Worm (Caenorhabditis elegans) whole organism, late embryonic: ENCODE measurements around the gene pfk-1.2.

ENCODE experiments used
- C08G9.2 ChIP-seq: sonication (generic microtip); optimal IDR thresholded peaks from 2 replicates; lab custom pipeline; 2016; ENCODE audit warnings: mild to moderate bottlenecking, missing genetic modification characterization, moderate library complexity, missing compliant biosample characterization
- C38D4.7 ChIP-seq: fragments of 200-800 bp; sonication (Bioruptor generic); optimal IDR thresholded peaks from 2 replicates; lab custom pipeline; 2018; ENCODE audit warnings: mild to moderate bottlenecking, missing genetic modification characterization, moderate library complexity, missing compliant biosample characterization
- K02D7.2 ChIP-seq: sonication (generic microtip); optimal IDR thresholded peaks from 2 replicates; lab custom pipeline; 2017; ENCODE audit warnings: mild to moderate bottlenecking, missing genetic modification characterization, missing compliant biosample characterization
- K09A11.1 ChIP-seq: sonication (generic microtip); optimal IDR thresholded peaks from 2 replicates; lab custom pipeline; 2017; ENCODE audit warnings: antibody characterized with exemption, mild to moderate bottlenecking, missing genetic modification characterization, missing compliant biosample characterization; ENCODE audit not compliant: insufficient read depth
- Y22D7AL.16 ChIP-seq: sonication (generic microtip); optimal IDR thresholded peaks from 2 replicates; lab custom pipeline; 2016; ENCODE audit warnings: missing genetic modification characterization, missing compliant biosample characterization
- ama-1 ChIP-seq: fragments of 150-350 bp; optimal IDR thresholded peaks from 2 replicates; lab custom pipeline; 2014
- ceh-18 ChIP-seq: sonication (generic microtip); optimal IDR thresholded peaks from 2 replicates; lab custom pipeline; 2016; ENCODE audit warnings: missing genetic modification characterization, missing compliant biosample characterization
- ceh-19 ChIP-seq: fragments of 200-800 bp; sonication (Bioruptor generic); optimal IDR thresholded peaks from 2 replicates; lab custom pipeline; 2018; ENCODE audit warnings: mild to moderate bottlenecking, missing genetic modification characterization, missing compliant biosample characterization
- ceh-2 ChIP-seq: sonication (generic microtip); optimal IDR thresholded peaks from 2 replicates; lab custom pipeline; 2016; ENCODE audit warnings: missing genotype, missing genetic modification characterization, missing compliant biosample characterization
- ceh-30 ChIP-seq: fragments of 150-350 bp; optimal IDR thresholded peaks from 2 replicates; lab custom pipeline; 2014; ENCODE audit warnings: missing biosample characterization, missing genetic modification characterization
- ceh-31 ChIP-seq: sonication (generic microtip); optimal IDR thresholded peaks from 2 replicates; lab custom pipeline; 2016; ENCODE audit warnings: missing genetic modification characterization, missing compliant biosample characterization
- ceh-34 ChIP-seq: sonication (generic microtip); optimal IDR thresholded peaks from 2 replicates; lab custom pipeline; 2016; ENCODE audit warnings: mild to moderate bottlenecking, missing genetic modification characterization, missing compliant biosample characterization
- ceh-45 ChIP-seq: fragments of 200-800 bp; sonication (Bioruptor generic); IDR thresholded peaks from 2 replicates; pipeline ENCODE4 v1.3.6; 2022; ENCODE audit warnings: missing genetic modification reagents, missing genetic modification characterization, missing compliant biosample characterization
- ceh-6 ChIP-seq: fragments of 200-800 bp; sonication (Bioruptor generic); optimal IDR thresholded peaks from 2 replicates; lab custom pipeline; 2018; ENCODE audit warnings: mild to moderate bottlenecking, missing genetic modification characterization, missing compliant biosample characterization
- ceh-9 ChIP-seq: sonication (generic microtip); optimal IDR thresholded peaks from 2 replicates; lab custom pipeline; 2016; ENCODE audit warnings: mild to moderate bottlenecking, missing genetic modification characterization, inconsistent platforms, missing compliant biosample characterization
- che-1 ChIP-seq: sonication (generic microtip); optimal IDR thresholded peaks from 2 replicates; lab custom pipeline; 2016; ENCODE audit warnings: mild to moderate bottlenecking, missing genetic modification characterization, missing compliant biosample characterization
- dve-1 ChIP-seq: sonication (generic microtip); optimal IDR thresholded peaks from 2 replicates; lab custom pipeline; 2017; ENCODE audit warnings: antibody characterized with exemption, mild to moderate bottlenecking, missing genetic modification characterization, missing compliant biosample characterization
- elt-4 ChIP-seq: sonication (generic microtip); optimal IDR thresholded peaks from 2 replicates; lab custom pipeline; 2016; ENCODE audit warnings: missing genetic modification characterization, missing compliant biosample characterization
- ets-4 ChIP-seq: sonication (generic microtip); optimal IDR thresholded peaks from 2 replicates; lab custom pipeline; 2016; ENCODE audit warnings: missing genetic modification characterization, missing compliant biosample characterization
- fax-1 ChIP-seq: sonication (generic microtip); optimal IDR thresholded peaks from 2 replicates; lab custom pipeline; 2016; ENCODE audit warnings: missing genotype, missing genetic modification characterization, missing compliant biosample characterization
- fkh-10 ChIP-seq: fragments of 150-350 bp; optimal IDR thresholded peaks from 2 replicates; lab custom pipeline; 2014; ENCODE audit warnings: missing biosample characterization, missing genetic modification reagents, missing genetic modification characterization
- gmeb-2 ChIP-seq: sonication (generic microtip); optimal IDR thresholded peaks from 2 replicates; lab custom pipeline; 2016; ENCODE audit warnings: missing genetic modification characterization, inconsistent platforms, missing compliant biosample characterization
- hlh-13 ChIP-seq: fragments of 200-800 bp; sonication (Bioruptor generic); optimal IDR thresholded peaks from 2 replicates; lab custom pipeline; 2018; ENCODE audit warnings: mild to moderate bottlenecking, missing genetic modification characterization, missing compliant biosample characterization
- hlh-6 ChIP-seq: sonication (generic microtip); optimal IDR thresholded peaks from 2 replicates; lab custom pipeline; 2016; ENCODE audit warnings: missing genotype, missing genetic modification characterization, missing compliant biosample characterization
- hlh-8 ChIP-seq: sonication (generic microtip); optimal IDR thresholded peaks from 2 replicates; lab custom pipeline; 2016; ENCODE audit warnings: missing genotype, missing genetic modification characterization, missing compliant biosample characterization
- lin-11 ChIP-seq: fragments of 200-800 bp; sonication (Bioruptor generic); optimal IDR thresholded peaks from 2 replicates; lab custom pipeline; 2018; ENCODE audit warnings: mild to moderate bottlenecking, missing genetic modification characterization, missing compliant biosample characterization
- mec-3 ChIP-seq: sonication (generic microtip); optimal IDR thresholded peaks from 2 replicates; lab custom pipeline; 2016; ENCODE audit warnings: borderline replicate concordance, missing genetic modification characterization, missing compliant biosample characterization
- nfya-1 ChIP-seq: sonication (generic microtip); optimal IDR thresholded peaks from 2 replicates; lab custom pipeline; 2017; ENCODE audit warnings: missing genetic modification characterization, mild to moderate bottlenecking, missing compliant biosample characterization, antibody characterized with exemption, moderate library complexity
- nhr-11 ChIP-seq: fragments of 150-350 bp; optimal IDR thresholded peaks from 2 replicates; lab custom pipeline; 2014; ENCODE audit warnings: missing biosample characterization, missing genetic modification characterization
- npax-4 ChIP-seq: sonication (generic microtip); optimal IDR thresholded peaks from 2 replicates; lab custom pipeline; 2016; ENCODE audit warnings: missing genetic modification characterization, missing compliant biosample characterization
- odd-2 ChIP-seq: sonication (generic microtip); optimal IDR thresholded peaks from 2 replicates; lab custom pipeline; 2017; ENCODE audit warnings: antibody characterized with exemption, mild to moderate bottlenecking, missing genetic modification characterization, missing compliant biosample characterization
- pag-3 ChIP-seq: sonication (generic microtip); optimal IDR thresholded peaks from 2 replicates; lab custom pipeline; 2016; ENCODE audit warnings: missing compliant biosample characterization, missing genetic modification characterization, borderline replicate concordance
- pax-1 ChIP-seq: fragments of 150-350 bp; optimal IDR thresholded peaks from 2 replicates; lab custom pipeline; 2014; ENCODE audit warnings: missing biosample characterization, missing genetic modification characterization
- pqm-1 ChIP-seq: sonication (generic microtip); optimal IDR thresholded peaks from 2 replicates; lab custom pipeline; 2016; ENCODE audit warnings: missing genetic modification characterization, missing compliant biosample characterization
- pros-1 ChIP-seq: fragments of 150-350 bp; optimal IDR thresholded peaks from 2 replicates; lab custom pipeline; 2014; ENCODE audit warnings: missing biosample characterization, missing genetic modification reagents, missing genetic modification characterization
- rnt-1 ChIP-seq: sonication (generic microtip); optimal IDR thresholded peaks from 2 replicates; lab custom pipeline; 2016; ENCODE audit warnings: missing genetic modification characterization, missing compliant biosample characterization
- sox-4 ChIP-seq: sonication (generic microtip); optimal IDR thresholded peaks from 2 replicates; lab custom pipeline; 2017; ENCODE audit warnings: mild to moderate bottlenecking, missing genetic modification characterization, inconsistent platforms, missing compliant biosample characterization
- tbx-2 ChIP-seq: sonication (generic microtip); optimal IDR thresholded peaks from 2 replicates; lab custom pipeline; 2016; ENCODE audit warnings: missing genetic modification characterization, missing compliant biosample characterization
- tbx-7 ChIP-seq: sonication (generic microtip); optimal IDR thresholded peaks from 2 replicates; lab custom pipeline; 2016; ENCODE audit warnings: missing genotype, missing genetic modification characterization, missing compliant biosample characterization
- unc-42 ChIP-seq: sonication (generic microtip); optimal IDR thresholded peaks from 2 replicates; lab custom pipeline; 2016; ENCODE audit warnings: missing genotype, missing genetic modification characterization, missing compliant biosample characterization
- zip-5 ChIP-seq: sonication (generic microtip); optimal IDR thresholded peaks from 2 replicates; lab custom pipeline; 2016; ENCODE audit warnings: missing genetic modification characterization, missing compliant biosample characterization

Gene pfk-1.2

ce11 chrV:9526470-9526869 lies 5.1 kb upstream of the pfk-1.2 start, which contains the start of gene C50F4.1:
C50F4.1 (plus strand) TSS chrV:9526793.
- no peak for TF ChIP-seq unc-42 (tag; lab: Kevin White, UChicago)
- no peak for TF ChIP-seq npax-4
- TF ChIP-seq gmeb-2, result no peak
- no peak for TF ChIP-seq nfya-1
- no peak for TF ChIP-seq pax-1 (tag; lab: Kevin White, UChicago)
- no peak for TF ChIP-seq K02D7.2
- TF ChIP-seq ceh-18, result no peak
- TF ChIP-seq hlh-6, result no peak
- TF ChIP-seq che-1 (tag; lab: Kevin White, UChicago), result no peak
- TF ChIP-seq hlh-13 (GFP tag; lab: Kevin White, UChicago), result no peak
- TF ChIP-seq, all 69 proteins: peak for 0

- TF ChIP-seq fax-1 (tag; lab: Kevin White, UChicago) (no peak), hlh-8 (tag; lab: Kevin White, UChicago) (no peak), zip-5 (tag; lab: Kevin White, UChicago) (no peak), dve-1 (no peak), ceh-30 (tag; lab: Kevin White, UChicago) (no peak), ets-4 (tag; lab: Kevin White, UChicago) (no peak), fkh-10 (GFP tag; lab: Kevin White, UChicago) (no peak), odd-2 (no peak), pros-1 (tag; lab: Kevin White, UChicago) (no peak), C38D4.7 (GFP tag; lab: Kevin White, UChicago) (no peak), hlh-6 (no peak)
Measured at ce11 chrV:9527337-9527736, 4.3 kb upstream of the pfk-1.2 start.

- TF ChIP-seq npax-4 (no peak), nhr-11 (no peak), ceh-30 (tag; lab: Kevin White, UChicago) (no peak), ceh-19 (GFP tag; lab: Kevin White, UChicago) (no peak), gmeb-2 (no peak), ceh-6 (GFP tag; lab: Kevin White, UChicago) (no peak)
Measured at ce11 chrV:9527984-9528383, 3.6 kb upstream of the pfk-1.2 start.

ce11 chrV:9534621-9535020 lies 3.0 kb downstream of the pfk-1.2 start, which contains the start of gene tag-329:
tag-329 (plus strand) TSS chrV:9534921.
- TF ChIP-seq lin-11 (no peak), ceh-34 (tag; lab: Kevin White, UChicago) (no peak), ceh-9 (tag; lab: Kevin White, UChicago) (no peak), pag-3 (no peak), K09A11.1 (tag; lab: Kevin White, UChicago) (no peak), pros-1 (tag; lab: Kevin White, UChicago) (no peak), ceh-30 (tag; lab: Kevin White, UChicago) (no peak), ets-4 (tag; lab: Kevin White, UChicago) (no peak), rnt-1 (tag; lab: Kevin White, UChicago) (no peak)

ce11 chrV:9536505-9536904 lies 4.9 kb downstream of the pfk-1.2 start, which contains the start of gene C50F4.4:
C50F4.4 (plus strand) TSS chrV:9536771.
- TF ChIP-seq npax-4 (no peak), ceh-45 (no peak), ama-1 (no peak), Y22D7AL.16 (no peak), elt-4 (tag; lab: Kevin White, UChicago) (no peak), ceh-31 (tag; lab: Kevin White, UChicago) (peak; percentile 56), ceh-19 (GFP tag; lab: Kevin White, UChicago) (no peak), ets-4 (tag; lab: Kevin White, UChicago) (peak; percentile 47), nfya-1 (no peak), mec-3 (no peak), sox-4 (tag; lab: Kevin White, UChicago) (no peak), C08G9.2 (tag; lab: Kevin White, UChicago) (peak; percentile 73), tbx-7 (tag; lab: Kevin White, UChicago) (peak; percentile 23), hlh-8 (tag; lab: Kevin White, UChicago) (peak; percentile 22), pqm-1 (tag; lab: Kevin White, UChicago) (no peak), tbx-2 (tag; lab: Kevin White, UChicago) (peak; percentile 51), ceh-2 (tag; lab: Kevin White, UChicago) (peak; percentile 46)
